Worm (Caenorhabditis elegans): ENCODE results near the gene cyp-44A1.

cyp-44A1 gene

ce11 chrII:5500986-5501657 is 2.7 kb upstream of the cyp-44A1 start, which contains the start of gene F12A10.8:
TSS of gene F12A10.8 (minus strand) at chrII:5501064.
- TF ChIP-seq elt-1 (tag; optimal IDR thresholded peaks at IDR 0.05; ENCODE audit: borderline replicate concordance, insufficient read depth) (peak; percentile 52), zip-8 (tag; optimal IDR thresholded peaks at IDR 0.05) (no peak), unc-120 (tag; optimal IDR thresholded peaks at IDR 0.05; ENCODE audit: poor library complexity, severe bottlenecking) (no peak), ces-1 (GFP tag; optimal IDR thresholded peaks at IDR 0.05) (peak; percentile 89)

ce11 chrII:5505820-5506287 is 2.0 kb downstream of the cyp-44A1 start, which contains the start of gene npp-24:
TSS of gene npp-24 (plus strand) at chrII:5505870.
- no peak for TF ChIP-seq sem-2 (GFP tag; optimal IDR thresholded peaks at IDR 0.05)
- peak; percentile 79 for TF ChIP-seq ces-1 (GFP tag; optimal IDR thresholded peaks at IDR 0.05)
- no peak for TF ChIP-seq ceh-43 (GFP tag; optimal IDR thresholded peaks at IDR 0.05)
- no peak for TF ChIP-seq mls-2 (tag; optimal IDR thresholded peaks at IDR 0.05)
- TF ChIP-seq nhr-2 (tag; optimal IDR thresholded peaks at IDR 0.05), result no peak
- TF ChIP-seq lin-32 (GFP tag; optimal IDR thresholded peaks at IDR 0.05), result no peak
- TF ChIP-seq M03D4.4 (tag; optimal IDR thresholded peaks at IDR 0.05), result no peak
- no peak for TF ChIP-seq zip-8 (tag; optimal IDR thresholded peaks at IDR 0.05)
- no peak for TF ChIP-seq ceh-39 (tag; optimal IDR thresholded peaks at IDR 0.05)
- peak; percentile 3 for TF ChIP-seq blmp-1 (tag; optimal IDR thresholded peaks at IDR 0.05)

- peak; percentile 67 for TF ChIP-seq ces-1 (GFP tag; optimal IDR thresholded peaks at IDR 0.05)
- TF ChIP-seq sptf-1 (tag; optimal IDR thresholded peaks at IDR 0.05), result no peak
- no peak for TF ChIP-seq zip-8 (tag; optimal IDR thresholded peaks at IDR 0.05)
- peak; percentile 86 for TF ChIP-seq hlh-1 (tag; optimal IDR thresholded peaks at IDR 0.05)
- peak; percentile 2 for TF ChIP-seq unc-120 (tag; optimal IDR thresholded peaks at IDR 0.05; ENCODE audit: poor library complexity, severe bottlenecking)
- TF ChIP-seq tbx-8 (GFP tag; optimal IDR thresholded peaks at IDR 0.05), result no peak
- no peak for TF ChIP-seq nhr-237 (tag; optimal IDR thresholded peaks at IDR 0.05)
- no peak for TF ChIP-seq M03D4.4 (tag; optimal IDR thresholded peaks at IDR 0.05)
- no peak for TF ChIP-seq elt-1 (tag; optimal IDR thresholded peaks at IDR 0.05; ENCODE audit: borderline replicate concordance, insufficient read depth)
- no peak for TF ChIP-seq nhr-28 (tag; optimal IDR thresholded peaks at IDR 0.05)
Measured at ce11 chrII:5511417-5512353, 7.8 kb downstream of the cyp-44A1 start.

ce11 chrII:5512473-5513097 is 8.7 kb downstream of the cyp-44A1 start:
- TF ChIP-seq flh-1 (GFP tag; optimal IDR thresholded peaks at IDR 0.05), result no peak
- TF ChIP-seq ztf-11 (tag; optimal IDR thresholded peaks at IDR 0.05), result no peak
- TF ChIP-seq ceh-39 (tag; optimal IDR thresholded peaks at IDR 0.05), result no peak
- TF ChIP-seq cnd-1 (tag; optimal IDR thresholded peaks at IDR 0.05), result no peak
- TF ChIP-seq M03D4.4 (tag; optimal IDR thresholded peaks at IDR 0.05), result no peak
- TF ChIP-seq ceh-43 (GFP tag; optimal IDR thresholded peaks at IDR 0.05), result no peak
- no peak for TF ChIP-seq ham-2 (GFP tag; optimal IDR thresholded peaks at IDR 0.05)
- TF ChIP-seq pha-4 (tag; optimal IDR thresholded peaks at IDR 0.05), result no peak
- TF ChIP-seq bed-3 (GFP tag; optimal IDR thresholded peaks at IDR 0.05), result no peak
- TF ChIP-seq hlh-1 (tag; optimal IDR thresholded peaks at IDR 0.05), result no peak
- TF ChIP-seq snpc-4 (tag; optimal IDR thresholded peaks at IDR 0.05), result no peak

ce11 chrII:5514846-5515245 is 11.0 kb downstream of the cyp-44A1 start, which contains the start of gene sahd-1:
TSS of gene sahd-1 (minus strand) at chrII:5514945.
- TF ChIP-seq mls-2 (tag; optimal IDR thresholded peaks at IDR 0.05) (no peak), mep-1 (tag; optimal IDR thresholded peaks at IDR 0.05) (no peak), lin-13 (tag; optimal IDR thresholded peaks at IDR 0.05) (no peak), ceh-43 (GFP tag; optimal IDR thresholded peaks at IDR 0.05) (no peak), blmp-1 (tag; optimal IDR thresholded peaks at IDR 0.05) (no peak), lin-32 (GFP tag; optimal IDR thresholded peaks at IDR 0.05) (no peak), unc-62 (GFP tag; optimal IDR thresholded peaks at IDR 0.05) (no peak), zip-8 (tag; optimal IDR thresholded peaks at IDR 0.05) (no peak), lsy-2 (tag; optimal IDR thresholded peaks at IDR 0.05) (no peak), unc-39 (tag; optimal IDR thresholded peaks at IDR 0.05) (no peak), ces-1 (GFP tag; optimal IDR thresholded peaks at IDR 0.05) (no peak), pha-4 (tag; optimal IDR thresholded peaks at IDR 0.05) (no peak), flh-1 (GFP tag; optimal IDR thresholded peaks at IDR 0.05) (no peak), cnd-1 (tag; optimal IDR thresholded peaks at IDR 0.05) (no peak), ham-2 (GFP tag; optimal IDR thresholded peaks at IDR 0.05) (no peak)

Data from whole organism, mixed stage, embryonic.